1 worm cellular context compared by ENCODE assay signal in the genomic region with DNA sequence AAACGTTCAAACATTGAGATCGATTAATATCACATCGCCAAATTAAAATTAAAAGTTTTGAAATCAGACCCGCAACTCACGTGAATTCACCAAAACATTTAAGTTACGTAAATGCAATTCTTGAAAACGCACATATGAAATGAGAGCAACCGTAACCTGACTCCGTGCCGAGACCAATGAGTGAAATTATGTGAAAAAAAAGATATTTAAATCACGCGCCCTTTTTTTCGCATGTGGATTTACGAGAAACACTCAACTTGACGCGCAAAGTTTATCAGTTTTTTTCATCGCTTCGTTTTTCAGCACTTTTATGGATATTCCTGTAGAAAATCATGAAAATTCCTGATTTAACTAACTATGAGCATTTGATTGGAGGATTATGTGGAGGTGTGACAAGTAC.
TF ChIP-seq lines count a peak whose summit lies in the region.

Gene gei-14 (minus strand): TSS at position 175 of the 400 bp plus-strand sequence.
Gene slc-25A32 (plus strand): TSS at position 242 of the 400 bp plus-strand sequence.

TF ChIP-seq in whole organism, L1 larva, 84 proteins besides CTCF, POLR2A, EP300 and RAD21 (continued from another document):
- TF ChIP-seq fos-1 (tag; optimal IDR thresholded peaks at IDR 0.05; lab: Kevin White, UChicago) (peak; percentile 1), sup-37 (GFP tag; optimal IDR thresholded peaks at IDR 0.05; lab: Kevin White, UChicago) (no peak), unc-130 (tag; optimal IDR thresholded peaks at IDR 0.05; lab: Kevin White, UChicago) (no peak), C34B4.2 (tag; optimal IDR thresholded peaks at IDR 0.05; lab: Kevin White, UChicago) (no peak), nhr-71 (tag; optimal IDR thresholded peaks at IDR 0.05; lab: Kevin White, UChicago) (peak; percentile 46), hpl-2 (GFP tag; optimal IDR thresholded peaks at IDR 0.05; lab: Kevin White, UChicago) (no peak), fkh-8 (tag; optimal IDR thresholded peaks at IDR 0.05; lab: Kevin White, UChicago) (no peak), nhr-77 (tag; optimal IDR thresholded peaks at IDR 0.05; lab: Kevin White, UChicago) (no peak), aly-2 (tag; optimal IDR thresholded peaks at IDR 0.05; lab: Kevin White, UChicago) (no peak), xbp-1 (tag; optimal IDR thresholded peaks at IDR 0.05; lab: Kevin White, UChicago) (peak; percentile 13), C04F5.9 (tag; optimal IDR thresholded peaks at IDR 0.05; lab: Kevin White, UChicago) (no peak), dpl-1 (GFP tag; optimal IDR thresholded peaks at IDR 0.05; lab: Kevin White, UChicago) (peak; percentile 88 to 92 (median 90)), blmp-1 (tag; optimal IDR thresholded peaks at IDR 0.05; lab: Kevin White, UChicago) (peak; percentile 55), unc-86 (tag; optimal IDR thresholded peaks at IDR 0.05; lab: Kevin White, UChicago) (no peak), sptf-1 (tag; optimal IDR thresholded peaks at IDR 0.05; lab: Kevin White, UChicago) (no peak), aha-1 (tag; optimal IDR thresholded peaks at IDR 0.05; lab: Kevin White, UChicago) (no peak), fkh-4 (tag; optimal IDR thresholded peaks at IDR 0.05; lab: Kevin White, UChicago; ENCODE audit: borderline replicate concordance) (no peak), zip-4 (GFP tag; optimal IDR thresholded peaks at IDR 0.05; lab: Kevin White, UChicago) (no peak), ets-5 (GFP tag; IDR thresholded peaks at IDR 0.05; lab: Robert Waterston, UW) (no peak), jun-1 (tag; optimal IDR thresholded peaks at IDR 0.05; lab: Kevin White, UChicago) (no peak), unc-98 (GFP tag; IDR thresholded peaks at IDR 0.05; lab: Robert Waterston, UW) (no peak), egl-13 (tag; optimal IDR thresholded peaks at IDR 0.05; lab: Kevin White, UChicago) (no peak), elt-3 (tag; optimal IDR thresholded peaks at IDR 0.05; lab: Kevin White, UChicago) (peak in 1 of 6 experiments; percentile 24), vab-15 (tag; optimal IDR thresholded peaks at IDR 0.05; lab: Kevin White, UChicago) (no peak), isw-1 (GFP tag; IDR thresholded peaks at IDR 0.05; lab: Robert Waterston, UW) (no peak), egl-27 (tag; optimal IDR thresholded peaks at IDR 0.05; lab: Kevin White, UChicago) (no peak), nhr-19 (GFP tag; conservative IDR thresholded peaks at IDR 0.05; lab: Robert Waterston, UW) (0 out of 2 replicates have a peak, but pooled peaks have one; percentile 25), ztf-11 (tag; optimal IDR thresholded peaks at IDR 0.05; lab: Kevin White, UChicago) (no peak), nhr-237 (tag; optimal IDR thresholded peaks at IDR 0.05; lab: Kevin White, UChicago) (no peak), unc-30 (tag; optimal IDR thresholded peaks at IDR 0.05; lab: Kevin White, UChicago) (no peak), lsy-2 (tag; optimal IDR thresholded peaks at IDR 0.05; lab: Kevin White, UChicago) (peak; percentile 68 to 81), hlh-4 (tag; optimal IDR thresholded peaks at IDR 0.05; lab: Kevin White, UChicago) (no peak), lin-35 (GFP tag; optimal IDR thresholded peaks at IDR 0.05; lab: Kevin White, UChicago) (peak; percentile 91 to 96), ztf-4 (tag; optimal IDR thresholded peaks at IDR 0.05; lab: Kevin White, UChicago) (no peak), ceh-8 (GFP tag; optimal IDR thresholded peaks at IDR 0.05; lab: Kevin White, UChicago) (no peak), lir-3 (tag; optimal IDR thresholded peaks at IDR 0.05; lab: Kevin White, UChicago; ENCODE audit: poor library complexity) (no peak), efl-1 (optimal IDR thresholded peaks at IDR 0.05; lab: Kevin White, UChicago) (peak; percentile 92 to 95), efl-1 (GFP tag; optimal IDR thresholded peaks at IDR 0.05 in 1 of 2; lab: Kevin White, UChicago) (peak; percentile 90 to 99), nhr-47 (tag; optimal IDR thresholded peaks at IDR 0.05; lab: Kevin White, UChicago) (no peak), elt-2 (tag; optimal IDR thresholded peaks at IDR 0.05; lab: Kevin White, UChicago) (no peak)
